Worm (Caenorhabditis elegans): ENCODE measurements around the gene dod-20.

Gene dod-20

ce11 chrV:472589-472988, 50.4 kb downstream of the dod-20 start, which contains the start of gene srt-31:
TSS of gene srt-31 (plus strand) at chrV:472889.
- no peak for TF ChIP-seq nhr-25 (tag; optimal IDR thresholded peaks at IDR 0.05)
- TF ChIP-seq elt-3 (tag; optimal IDR thresholded peaks at IDR 0.05), result no peak
- TF ChIP-seq mdl-1 (tag; optimal IDR thresholded peaks at IDR 0.05), result no peak
- no peak for TF ChIP-seq peb-1 (tag; optimal IDR thresholded peaks at IDR 0.05)
- no peak for TF ChIP-seq crh-2 (tag; optimal IDR thresholded peaks at IDR 0.05)
- no peak for TF ChIP-seq mab-5 (tag; optimal IDR thresholded peaks at IDR 0.05)
- TF ChIP-seq nhr-129 (tag; optimal IDR thresholded peaks at IDR 0.05), result no peak
- TF ChIP-seq elt-1 (tag; optimal IDR thresholded peaks at IDR 0.05), result no peak
- no peak for TF ChIP-seq ama-1 (optimal IDR thresholded peaks at IDR 0.05)
- no peak for TF ChIP-seq alr-1 (tag; optimal IDR thresholded peaks at IDR 0.05)
- TF ChIP-seq nhr-11 (tag; optimal IDR thresholded peaks at IDR 0.05), result no peak
- no peak for TF ChIP-seq nhr-21 (tag; optimal IDR thresholded peaks at IDR 0.05)
- TF ChIP-seq nhr-6 (tag; optimal IDR thresholded peaks at IDR 0.05), result no peak
- TF ChIP-seq egl-27 (tag; optimal IDR thresholded peaks at IDR 0.05), result no peak
- TF ChIP-seq nhr-77 (tag; optimal IDR thresholded peaks at IDR 0.05), result no peak
- no peak for TF ChIP-seq lin-13 (GFP tag; optimal IDR thresholded peaks at IDR 0.05)

Data from whole organism, L2 larva.